Fruit fly (Drosophila melanogaster): ENCODE data around the gene t-cup.
A peak's percentile ranks its signal among the peaks of the same experiment; 100 is the strongest.

Gene t-cup

dm6 chr2L:12542018-12542417 lies 44.9 kb upstream of the t-cup start (continued):
- TF ChIP-seq Lpt (GFP tag; optimal IDR thresholded peaks at IDR 0.05) (no peak), chm (GFP tag; IDR thresholded peaks at IDR 0.05) (no peak), Asciz (GFP tag; optimal IDR thresholded peaks at IDR 0.05) (no peak), lbe (GFP tag; optimal IDR thresholded peaks at IDR 0.05) (peak; percentile 21), CG12659 (GFP tag; optimal IDR thresholded peaks at IDR 0.05) (peak; percentile 63), CG11085 (GFP tag; IDR thresholded peaks at IDR 0.05) (no peak), stc (GFP tag; IDR thresholded peaks at IDR 0.05) (no peak), lab (GFP tag; optimal IDR thresholded peaks at IDR 0.05) (peak; percentile 81), tup (GFP tag; optimal IDR thresholded peaks at IDR 0.05) (no peak), Chrac-16 (GFP tag; optimal IDR thresholded peaks at IDR 0.05) (no peak), CG2120 (GFP tag; optimal IDR thresholded peaks at IDR 0.05) (peak; percentile 86), ttk (GFP tag; IDR thresholded peaks at IDR 0.05) (no peak), nerfin-1 (tag; optimal IDR thresholded peaks at IDR 0.05) (no peak), Sox102F (GFP tag; optimal IDR thresholded peaks at IDR 0.05) (no peak), CG8765 (GFP tag; IDR thresholded peaks at IDR 0.05) (no peak), chn (GFP tag; optimal IDR thresholded peaks at IDR 0.05) (no peak), CkIIα-i1 (GFP tag; IDR thresholded peaks at IDR 0.05) (no peak), schlank (tag; optimal IDR thresholded peaks at IDR 0.05) (peak; percentile 14), CG9876 (GFP tag; optimal IDR thresholded peaks at IDR 0.05) (no peak), CG3726 (GFP tag; IDR thresholded peaks at IDR 0.05) (no peak), Neu2 (GFP tag; optimal IDR thresholded peaks at IDR 0.05; ENCODE audit: borderline replicate concordance) (no peak), dan (GFP tag; IDR thresholded peaks at IDR 0.05) (no peak), org-1 (GFP tag; optimal IDR thresholded peaks at IDR 0.05) (peak; percentile 10), tgo (GFP tag; IDR thresholded peaks at IDR 0.05) (no peak), CG17829 (tag; optimal IDR thresholded peaks at IDR 0.05) (no peak), CG1792 (GFP tag; optimal IDR thresholded peaks at IDR 0.05) (no peak), Lim3 (GFP tag; IDR thresholded peaks at IDR 0.05) (no peak), kni (GFP tag; optimal IDR thresholded peaks at IDR 0.05) (no peak), CG15696 (tag; optimal IDR thresholded peaks at IDR 0.05) (peak; percentile 8), Max (GFP tag; optimal IDR thresholded peaks at IDR 0.05) (no peak), stwl (tag; optimal IDR thresholded peaks at IDR 0.05) (no peak), BtbVII (GFP tag; optimal IDR thresholded peaks at IDR 0.05) (peak; percentile 72), CG15479 (GFP tag; optimal IDR thresholded peaks at IDR 0.05) (no peak), CG7271 (tag; optimal IDR thresholded peaks at IDR 0.05) (no peak), zfh1 (GFP tag; IDR thresholded peaks at IDR 0.05) (no peak), CG15601 (tag; optimal IDR thresholded peaks at IDR 0.05) (no peak), CG11456 (GFP tag; IDR thresholded peaks at IDR 0.05) (no peak), Hr78 (GFP tag; optimal IDR thresholded peaks at IDR 0.05) (no peak), CG10321 (GFP tag; IDR thresholded peaks at IDR 0.05) (no peak), cato (GFP tag; optimal IDR thresholded peaks at IDR 0.05; ENCODE audit: borderline replicate concordance) (no peak), gsb-n (tag; optimal IDR thresholded peaks at IDR 0.05) (no peak), CG1233 (GFP tag; optimal IDR thresholded peaks at IDR 0.05) (no peak), HmgZ (tag; optimal IDR thresholded peaks at IDR 0.05) (peak; percentile 41), Taf1 (GFP tag; IDR thresholded peaks at IDR 0.05) (peak; percentile 71), pros (GFP tag; optimal IDR thresholded peaks at IDR 0.05) (no peak), CG11247 (GFP tag; IDR thresholded peaks at IDR 0.05) (peak; percentile 14; the same call in 1 of the 2 replicates), CG8290 (GFP tag; optimal IDR thresholded peaks at IDR 0.05) (no peak), CG8290 (tag; optimal IDR thresholded peaks at IDR 0.05) (no peak), CG15073 (GFP tag; optimal IDR thresholded peaks at IDR 0.05) (no peak), CG18011 (GFP tag; optimal IDR thresholded peaks at IDR 0.05) (no peak), ham (GFP tag; IDR thresholded peaks at IDR 0.05) (no peak), dimm (GFP tag; IDR thresholded peaks at IDR 0.05) (no peak)
